Fruit fly (Drosophila melanogaster) whole organism, pupa: ENCODE measurements around the gene Srr.
A peak's percentile ranks its signal among the peaks of the same experiment; 100 is the strongest.

Source experiments
- CG10348 ChIP-seq: fragments of 200-800 bp; sonication (Bioruptor generic); IDR thresholded peaks from 2 replicates; pipeline ENCODE4 v1.3.6; 2022; ENCODE audit warnings: missing biosample characterization, missing genetic modification characterization
- CG12605 ChIP-seq: fragments of 200-800 bp; sonication (Bioruptor generic); IDR thresholded peaks from 2 replicates; pipeline ENCODE4 v1.3.6; 2022; ENCODE audit warnings: missing biosample characterization, missing genetic modification characterization
- CG13204 ChIP-seq: fragments of 200-800 bp; sonication (Bioruptor generic); optimal IDR thresholded peaks from 2 replicates; lab custom pipeline; 2018; ENCODE audit warnings: missing biosample characterization, mild to moderate bottlenecking, missing genetic modification characterization, moderate library complexity
- CG14655 ChIP-seq: fragments of 200-800 bp; sonication (Bioruptor generic); optimal IDR thresholded peaks from 3 replicates; lab custom pipeline; 2017; ENCODE audit warnings: mild to moderate bottlenecking, missing biosample characterization, missing genetic modification reagents, missing genetic modification characterization
- CG15710 ChIP-seq: fragments of 200-800 bp; sonication (Bioruptor generic); optimal IDR thresholded peaks from 2 replicates; lab custom pipeline; 2018; ENCODE audit warnings: missing biosample characterization, mild to moderate bottlenecking, missing genetic modification characterization, moderate library complexity
- CG17806 ChIP-seq: fragments of 200-800 bp; sonication (Bioruptor generic); optimal IDR thresholded peaks from 2 replicates; lab custom pipeline; 2018; ENCODE audit warnings: missing biosample characterization, mild to moderate bottlenecking, missing genetic modification characterization, moderate library complexity
- CG32121 ChIP-seq: fragments of 200-800 bp; sonication (Bioruptor generic); IDR thresholded peaks from 2 replicates; pipeline ENCODE4 v1.3.6; 2022; ENCODE audit warnings: missing biosample characterization, missing genetic modification characterization
- CG34367 ChIP-seq: fragments of 200-800 bp; sonication (Bioruptor generic); optimal IDR thresholded peaks from 2 replicates; lab custom pipeline; 2018; ENCODE audit warnings: missing biosample characterization, mild to moderate bottlenecking, missing genetic modification characterization
- CG4496 ChIP-seq: fragments of 200-800 bp; sonication (Bioruptor generic); IDR thresholded peaks from 3 replicates; pipeline ENCODE4 v1.3.6; 2022; ENCODE audit warnings: missing biosample characterization, missing genetic modification characterization
- CG8159 ChIP-seq: fragments of 200-800 bp; sonication (Bioruptor generic); optimal IDR thresholded peaks from 3 replicates; lab custom pipeline; 2018; ENCODE audit warnings: missing biosample characterization, mild to moderate bottlenecking, missing genetic modification characterization, moderate library complexity
- CG8301 ChIP-seq: fragments of 200-800 bp; sonication (Bioruptor generic); optimal IDR thresholded peaks from 2 replicates; lab custom pipeline; 2018; ENCODE audit warnings: missing biosample characterization, mild to moderate bottlenecking, missing genetic modification characterization
- CG9948 ChIP-seq: fragments of 200-800 bp; sonication (Bioruptor generic); optimal IDR thresholded peaks from 2 replicates; lab custom pipeline; 2018; ENCODE audit warnings: missing biosample characterization, mild to moderate bottlenecking, missing genetic modification characterization, moderate library complexity
- D1 ChIP-seq: fragments of 200-800 bp; sonication (Bioruptor generic); optimal IDR thresholded peaks from 2 replicates; lab custom pipeline; 2018; ENCODE audit warnings: missing biosample characterization, mild to moderate bottlenecking, missing genetic modification characterization, moderate library complexity
- EcR ChIP-seq: fragments of 200-800 bp; sonication (Bioruptor generic); optimal IDR thresholded peaks from 3 replicates; lab custom pipeline; 2019; ENCODE audit warnings: missing biosample characterization, missing genetic modification characterization, mild to moderate bottlenecking, moderate library complexity, missing genetic modification reagents
- Ets98B ChIP-seq: fragments of 200-800 bp; sonication (Bioruptor generic); IDR thresholded peaks from 2 replicates; pipeline ENCODE4 v1.3.6; 2022; ENCODE audit warnings: missing biosample characterization, missing genetic modification characterization
- Pif1A ChIP-seq: fragments of 200-800 bp; sonication (Bioruptor generic); optimal IDR thresholded peaks from 3 replicates; lab custom pipeline; 2016; ENCODE audit warnings: missing biosample characterization, missing genetic modification characterization
- Pif1B ChIP-seq: fragments of 200-800 bp; sonication (Bioruptor generic); optimal IDR thresholded peaks from 3 replicates; lab custom pipeline; 2016; ENCODE audit warnings: missing biosample characterization, missing genetic modification characterization
- Snoo ChIP-seq: fragments of 200-800 bp; sonication (Bioruptor generic); optimal IDR thresholded peaks from 3 replicates; lab custom pipeline; 2017; ENCODE audit warnings: missing biosample characterization, mild to moderate bottlenecking, missing genetic modification characterization, inconsistent platforms
- fd96Ca ChIP-seq: fragments of 200-800 bp; sonication (Bioruptor generic); IDR thresholded peaks from 3 replicates; pipeline ENCODE4 v1.3.6; 2022; ENCODE audit warnings: missing biosample characterization, missing genetic modification characterization
- gl ChIP-seq: fragments of 200-800 bp; sonication (Bioruptor generic); optimal IDR thresholded peaks from 2 replicates; lab custom pipeline; 2018; ENCODE audit warnings: missing biosample characterization, mild to moderate bottlenecking, missing genetic modification characterization
- rn ChIP-seq: fragments of 200-800 bp; sonication (Bioruptor generic); IDR thresholded peaks from 2 replicates; pipeline ENCODE4 v1.3.6; 2022; ENCODE audit warnings: missing biosample characterization, missing genetic modification characterization

Gene Srr

DNA sequence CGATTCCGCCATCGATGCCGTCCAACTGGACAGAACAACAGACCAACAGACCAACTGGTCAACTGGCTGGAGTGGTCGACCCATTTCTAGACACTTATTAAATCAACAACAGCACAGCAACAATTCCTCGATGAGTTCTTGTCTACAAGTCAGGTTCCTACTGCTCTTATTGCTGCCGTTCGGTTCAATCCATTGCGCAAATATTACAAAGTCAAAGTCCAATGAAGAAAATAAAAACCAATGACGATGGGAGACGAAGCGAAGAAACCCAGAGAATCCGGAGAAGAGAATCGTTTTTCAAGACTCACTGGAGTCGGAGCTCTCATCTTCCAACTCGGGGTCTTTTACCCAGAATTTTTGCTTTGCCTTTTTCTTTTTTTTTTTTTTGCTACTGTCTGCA lies 23.8 kb downstream of the Srr start:
- TF ChIP-seq gl = peak; percentile 88
- TF ChIP-seq D1 (tag; lab: Kevin White, UChicago) = no peak
- peak; percentile 61 for TF ChIP-seq Pif1A (GFP tag; lab: Kevin White, UChicago)
- TF ChIP-seq fd96Ca = no peak
- peak; percentile 39 for TF ChIP-seq CG32121 (GFP tag; lab: Robert Waterston, UW)
- peak; percentile 56 for TF ChIP-seq CG8159
- peak; percentile 45 for TF ChIP-seq CG17806 (tag; lab: Kevin White, UChicago)
- TF ChIP-seq Ets98B (GFP tag; lab: Robert Waterston, UW) = peak; percentile 49
- peak; percentile 82 for TF ChIP-seq CG13204 (GFP tag; lab: Kevin White, UChicago)
- TF ChIP-seq CG8301 (tag; lab: Kevin White, UChicago) = peak; percentile 16
- peak; percentile 51 for TF ChIP-seq CG15710 (tag; lab: Kevin White, UChicago)
- no peak for TF ChIP-seq CG10348
- peak; percentile 6 for TF ChIP-seq CG9948 (tag; lab: Kevin White, UChicago)
- peak; percentile 53 for TF ChIP-seq CG34367 (tag; lab: Kevin White, UChicago)
- TF ChIP-seq EcR (GFP tag; lab: Kevin White, UChicago) = peak; percentile 85
- no peak for TF ChIP-seq rn (GFP tag; lab: Robert Waterston, UW)
- peak; percentile 53 for TF ChIP-seq Pif1B (GFP tag; lab: Kevin White, UChicago)
- peak; percentile 63; the same call in 1 of the 3 replicates for TF ChIP-seq CG4496
- peak; percentile 58 for TF ChIP-seq CG12605 (GFP tag; lab: Robert Waterston, UW)
- no peak for TF ChIP-seq Snoo (tag; lab: Kevin White, UChicago)
- peak; percentile 50 for TF ChIP-seq CG14655 (GFP tag; lab: Kevin White, UChicago)

DNA sequence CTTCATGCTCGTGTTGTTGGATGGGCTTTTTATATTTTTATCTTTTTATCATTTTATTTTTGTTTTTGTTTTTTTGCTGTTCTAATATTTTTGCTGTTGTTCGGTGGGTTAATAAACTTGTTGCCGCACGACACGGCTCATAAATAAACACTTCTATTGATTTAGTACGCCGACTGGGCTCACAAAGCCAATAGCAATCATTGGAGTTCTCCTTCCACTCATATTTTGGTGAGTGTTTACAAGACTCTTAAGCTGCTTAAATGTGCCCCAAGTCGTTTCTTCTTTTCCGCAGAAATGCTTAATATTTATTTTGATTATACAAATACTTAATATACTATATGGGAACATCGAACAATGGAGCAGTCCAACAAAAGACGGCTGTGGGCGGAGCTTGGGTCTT lies 25.0 kb downstream of the Srr start:
- TF ChIP-seq Ets98B (GFP tag; lab: Robert Waterston, UW) (no peak), CG4496 (no peak), EcR (GFP tag; lab: Kevin White, UChicago) (no peak)

DNA sequence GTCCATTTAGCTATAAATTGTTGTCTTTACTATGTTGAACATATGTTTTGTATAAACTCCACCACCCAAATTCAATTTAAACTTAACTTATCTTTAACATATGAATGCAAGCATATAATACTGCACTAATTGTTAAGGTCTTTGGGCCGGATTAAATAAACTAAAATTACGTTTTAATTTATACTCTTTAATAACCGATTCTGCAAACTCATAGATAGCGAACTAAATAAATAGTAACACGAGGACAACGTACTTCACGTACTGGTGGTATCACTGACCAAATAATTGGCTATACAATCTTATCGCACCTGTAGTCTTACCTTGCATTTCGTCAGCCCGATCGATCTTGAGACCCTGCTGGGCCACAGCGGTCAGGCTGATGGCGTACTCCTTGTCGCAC lies 27.2 kb downstream of the Srr start:
- TF ChIP-seq CG14655 (GFP tag; lab: Kevin White, UChicago) = no peak
- TF ChIP-seq EcR (GFP tag; lab: Kevin White, UChicago) = peak; percentile 23

DNA sequence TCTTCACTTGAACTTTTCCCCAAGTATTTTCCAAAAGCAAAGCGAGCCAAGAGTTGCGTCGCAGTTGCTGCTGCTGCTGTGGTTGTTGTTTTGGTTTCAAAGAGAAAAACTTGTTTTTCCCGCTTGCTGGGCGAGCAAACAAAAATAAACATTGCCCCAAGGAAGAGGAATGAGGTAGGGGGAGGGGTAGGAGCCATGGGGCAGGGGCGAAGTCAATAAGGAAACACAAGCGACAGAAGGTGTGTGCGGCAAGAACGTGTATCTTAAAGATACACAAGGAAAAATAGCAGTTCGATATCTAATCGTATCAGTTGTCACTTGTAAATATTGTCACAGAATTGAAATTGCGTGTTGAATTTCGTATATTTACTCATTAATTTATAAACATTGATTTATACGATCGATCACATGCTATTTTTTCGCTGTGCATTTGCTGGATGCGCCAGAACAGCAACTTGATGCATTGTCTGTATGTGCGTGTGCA lies 28.4 kb downstream of the Srr start:
- peak; percentile 99 for TF ChIP-seq CG8301 (tag; lab: Kevin White, UChicago)
- TF ChIP-seq CG12605 (GFP tag; lab: Robert Waterston, UW) = peak; percentile 97
- peak; percentile 93 for TF ChIP-seq CG13204 (GFP tag; lab: Kevin White, UChicago)
- peak; percentile 98 for TF ChIP-seq CG4496
- TF ChIP-seq CG9948 (tag; lab: Kevin White, UChicago) = peak; percentile 97
- peak; percentile 97 for TF ChIP-seq fd96Ca
- peak; percentile 96 for TF ChIP-seq CG8159
- TF ChIP-seq D1 (tag; lab: Kevin White, UChicago) = peak; percentile 89
- peak; percentile 90 for TF ChIP-seq CG32121 (GFP tag; lab: Robert Waterston, UW)
- peak; percentile 95 for TF ChIP-seq Pif1A (GFP tag; lab: Kevin White, UChicago)
- peak; percentile 95 for TF ChIP-seq gl
- TF ChIP-seq CG15710 (tag; lab: Kevin White, UChicago) = peak; percentile 97
- TF ChIP-seq Ets98B (GFP tag; lab: Robert Waterston, UW) = peak; percentile 95
- TF ChIP-seq CG14655 (GFP tag; lab: Kevin White, UChicago) = peak; percentile 99
- peak; percentile 58 for TF ChIP-seq CG10348
- TF ChIP-seq EcR (GFP tag; lab: Kevin White, UChicago) = peak; percentile 73
- TF ChIP-seq CG17806 (tag; lab: Kevin White, UChicago) = peak; percentile 97
- TF ChIP-seq CG34367 (tag; lab: Kevin White, UChicago) = peak; percentile 97
- peak; percentile 92 for TF ChIP-seq Snoo (tag; lab: Kevin White, UChicago)
- peak; percentile 87 for TF ChIP-seq rn (GFP tag; lab: Robert Waterston, UW)
- peak; percentile 95 for TF ChIP-seq Pif1B (GFP tag; lab: Kevin White, UChicago)

DNA sequence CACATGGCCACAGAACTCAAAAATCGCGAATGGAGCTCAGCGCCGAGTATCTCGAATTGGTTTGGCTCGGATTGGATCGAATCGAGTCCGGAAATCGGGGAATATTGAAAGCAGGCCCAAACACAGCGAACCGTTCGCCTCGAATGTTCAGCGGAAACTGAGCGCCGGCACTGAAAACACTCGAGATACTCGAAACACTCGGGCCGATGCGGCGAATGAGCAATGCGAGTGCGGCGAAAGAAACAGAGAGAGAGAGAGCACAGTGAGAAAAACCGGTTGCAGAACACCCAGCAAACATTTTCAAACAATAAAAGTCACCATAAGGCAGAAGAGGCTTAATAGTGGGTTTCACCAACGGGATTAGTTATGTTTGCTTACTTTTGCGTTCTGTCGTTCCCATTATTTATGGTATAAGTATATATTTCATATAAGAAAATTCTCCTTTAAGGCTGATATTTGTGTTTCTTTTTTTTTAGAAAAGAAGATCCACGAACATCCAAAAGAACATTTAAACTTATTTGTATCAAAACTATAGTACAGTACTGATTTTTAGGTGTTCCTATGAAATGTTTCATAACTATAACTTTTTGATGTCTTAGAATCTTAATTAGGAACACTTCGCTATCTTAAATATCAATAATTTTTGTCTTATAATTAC lies 29.3 kb downstream of the Srr start, which contains the start of gene FER:
Gene FER, minus strand, starts transcription at position 162 of the 658 bp plus-strand sequence.
- TF ChIP-seq EcR (GFP tag; lab: Kevin White, UChicago) (peak; percentile 41), CG4496 (peak; percentile 78; the same call in 2 of the 3 replicates), gl (peak; percentile 17), CG17806 (tag; lab: Kevin White, UChicago) (peak; percentile 22), Pif1A (GFP tag; lab: Kevin White, UChicago) (peak; percentile 47), CG34367 (tag; lab: Kevin White, UChicago) (peak; percentile 2), CG15710 (tag; lab: Kevin White, UChicago) (peak; percentile 11), CG8159 (no peak), CG32121 (GFP tag; lab: Robert Waterston, UW) (peak; percentile 52), CG12605 (GFP tag; lab: Robert Waterston, UW) (peak; percentile 69), CG14655 (GFP tag; lab: Kevin White, UChicago) (no peak), fd96Ca (peak; percentile 37; the same call in 1 of the 3 replicates), Ets98B (GFP tag; lab: Robert Waterston, UW) (peak; percentile 47; the same call in 1 of the 2 replicates), rn (GFP tag; lab: Robert Waterston, UW) (no peak), Snoo (tag; lab: Kevin White, UChicago) (no peak), CG13204 (GFP tag; lab: Kevin White, UChicago) (peak; percentile 31), CG9948 (tag; lab: Kevin White, UChicago) (no peak), Pif1B (GFP tag; lab: Kevin White, UChicago) (peak; percentile 70)
